Fruit fly (Drosophila melanogaster) whole organism, wandering third instar larva: Measurements from ENCODE around the gene CG3191.

Experiments
- Dfd ChIP-seq: fragments of >200 bp; optimal IDR thresholded peaks from 2 replicates; lab custom pipeline; 2017; ENCODE audit warnings: missing biosample characterization, missing genetic modification characterization
- Hr78 ChIP-seq: fragments of >200 bp; optimal IDR thresholded peaks from 2 replicates; lab custom pipeline; 2017; ENCODE audit warnings: missing biosample characterization, missing genetic modification characterization
- Hr83 ChIP-seq: fragments of 200-300 bp; sonication (Bioruptor generic); optimal IDR thresholded peaks from 2 replicates; lab custom pipeline; 2016; ENCODE audit warnings: missing biosample characterization, mild to moderate bottlenecking, missing genetic modification characterization, moderate library complexity; ENCODE audit not compliant: poor library complexity, severe bottlenecking
- N ChIP-seq: fragments of >200 bp; optimal IDR thresholded peaks from 2 replicates; lab custom pipeline; 2018; ENCODE audit warnings: missing biosample characterization, missing external identifiers, missing genetic modification characterization
- OdsH ChIP-seq: fragments of 200-800 bp; sonication (Bioruptor generic); optimal IDR thresholded peaks from 2 replicates; lab custom pipeline; 2016; ENCODE audit warnings: missing biosample characterization, mild to moderate bottlenecking, missing genetic modification characterization
- Vsx2 ChIP-seq: fragments of 200-300, 225-300 bp; sonication (Bioruptor generic); optimal IDR thresholded peaks from 2 replicates; lab custom pipeline; 2018; ENCODE audit warnings: missing biosample characterization, missing genetic modification characterization; ENCODE audit not compliant: partially characterized antibody
- br ChIP-seq: fragments of 200-800 bp; sonication (Bioruptor generic); optimal IDR thresholded peaks from 2 replicates; lab custom pipeline; 2016; ENCODE audit warnings: missing biosample characterization, missing genetic modification characterization
- fru ChIP-seq: fragments of 200-800 bp; sonication (Bioruptor generic); optimal IDR thresholded peaks from 3 replicates; lab custom pipeline; 2016; ENCODE audit warnings: missing biosample characterization, mild to moderate bottlenecking, missing genetic modification characterization
- h ChIP-seq: fragments of 200-800 bp; sonication (Bioruptor generic); optimal IDR thresholded peaks from 3 replicates; lab custom pipeline; 2016; ENCODE audit warnings: missing biosample characterization, mild to moderate bottlenecking, missing genetic modification characterization
- pan ChIP-seq: fragments of >200 bp; optimal IDR thresholded peaks from 2 replicates; lab custom pipeline; 2017
- psq ChIP-seq: fragments of 200-800 bp; sonication (Bioruptor generic); optimal IDR thresholded peaks from 3 replicates; lab custom pipeline; 2017; ENCODE audit warnings: missing biosample characterization, mild to moderate bottlenecking, missing genetic modification characterization, moderate library complexity

- no peak for TF ChIP-seq fru
- TF ChIP-seq psq (GFP tag; lab: Kevin White, UChicago): no peak
- no peak for TF ChIP-seq OdsH (GFP tag; lab: Kevin White, UChicago)
- TF ChIP-seq Vsx2 (GFP tag; lab: Kevin White, UChicago): no peak
- no peak for TF ChIP-seq Dfd (GFP tag; lab: Kevin White, UChicago)
- no peak for TF ChIP-seq Hr78 (GFP tag; lab: Kevin White, UChicago)
- TF ChIP-seq Hr83: no peak
- TF ChIP-seq pan (lab: Kevin White, UChicago): no peak
- no peak for TF ChIP-seq N
- TF ChIP-seq br (GFP tag; lab: Kevin White, UChicago): no peak
- no peak for TF ChIP-seq h (GFP tag; lab: Kevin White, UChicago)
These were observed 6.9 kb upstream of the CG3191 start for dm6 chrX:2258602-2259233.
